Worm (Caenorhabditis elegans) whole organism, L1 larva: ENCODE data around the gene K09F6.11.

Source experiments
- C16A3.4 ChIP-seq: fragments of 150-350 bp; optimal IDR thresholded peaks from 2 replicates; lab custom pipeline; 2014; ENCODE audit warnings: missing biosample characterization, missing genetic modification characterization
- F16B12.6 ChIP-seq: fragments of 150-350 bp; optimal IDR thresholded peaks from 2 replicates; lab custom pipeline; 2014; ENCODE audit warnings: missing biosample characterization, missing genetic modification characterization
- aly-2 ChIP-seq: fragments of 150-350 bp; optimal IDR thresholded peaks from 2 replicates; lab custom pipeline; 2014; ENCODE audit warnings: missing biosample characterization, missing genetic modification characterization
- dpl-1 ChIP-seq, 3 experiments: fragments of 150-350 bp in 2 of 3; sonication (generic microtip) in 1 of 3; optimal IDR thresholded peaks; 2 replicates each; lab custom pipeline; 2014 to 2017; ENCODE audit warnings: missing biosample characterization in 3 of 3, missing genetic modification characterization in 3 of 3, missing genetic modification reagents in 3 of 3
- dsc-1 ChIP-seq: sonication (generic microtip); optimal IDR thresholded peaks from 2 replicates; lab custom pipeline; 2016; ENCODE audit warnings: mild to moderate bottlenecking, missing genetic modification characterization, missing compliant biosample characterization
- efl-1 ChIP-seq, 4 experiments: fragments of 150-350 bp; optimal IDR thresholded peaks in 3 of 4; peaks in 1 of 4; 1 replicate in 1 of 4; 2 replicates in 3 of 4; lab custom pipeline; 2014; ENCODE audit warnings: missing biosample characterization in 2 of 4, missing genetic modification characterization in 2 of 4, missing genetic modification reagents in 2 of 4
- efl-3 ChIP-seq: fragments of 200-800 bp; sonication (Bioruptor generic); optimal IDR thresholded peaks from 2 replicates; lab custom pipeline; 2018; ENCODE audit warnings: mild to moderate bottlenecking, missing genetic modification characterization, missing compliant biosample characterization
- elt-2 ChIP-seq: sonication (generic microtip); optimal IDR thresholded peaks from 2 replicates; lab custom pipeline; 2016; ENCODE audit warnings: missing genetic modification characterization, mild to moderate bottlenecking, inconsistent platforms, missing compliant biosample characterization, missing genetic modification reagents
- ets-5 ChIP-seq: fragments of 200-800 bp; sonication (Bioruptor generic); IDR thresholded peaks from 2 replicates; pipeline ENCODE4 v1.3.6; 2022; ENCODE audit warnings: missing genetic modification characterization, missing compliant biosample characterization
- fkh-10 ChIP-seq: sonication (generic microtip); optimal IDR thresholded peaks from 2 replicates; lab custom pipeline; 2017; ENCODE audit warnings: missing biosample characterization, missing genetic modification reagents, missing genetic modification characterization
- grh-1 ChIP-seq: fragments of 200-800 bp; sonication (Bioruptor generic); IDR thresholded peaks from 2 replicates; pipeline ENCODE4 v1.3.6; 2022; ENCODE audit warnings: missing genetic modification reagents, missing genetic modification characterization, missing compliant biosample characterization
- hlh-17 ChIP-seq: fragments of 200-800 bp; sonication (Bioruptor generic); optimal IDR thresholded peaks from 2 replicates; lab custom pipeline; 2018; ENCODE audit warnings: missing genetic modification characterization, mild to moderate bottlenecking, missing compliant biosample characterization, moderate library complexity, borderline replicate concordance
- lin-14 ChIP-seq: fragments of 200-800 bp; sonication (Bioruptor generic); optimal IDR thresholded peaks from 2 replicates; lab custom pipeline; 2018; ENCODE audit warnings: mild to moderate bottlenecking, missing genetic modification characterization, moderate library complexity, missing compliant biosample characterization
- mab-9 ChIP-seq: fragments of 200-800 bp; sonication (Bioruptor generic); IDR thresholded peaks from 2 replicates; pipeline ENCODE4 v1.3.6; 2022; ENCODE audit warnings: missing genetic modification reagents, missing genetic modification characterization, missing compliant biosample characterization
- mdl-1 ChIP-seq, 2 experiments: fragments of 150-350 bp; optimal IDR thresholded peaks; 2 replicates each; lab custom pipeline; 2014 to 2017; ENCODE audit warnings: missing biosample characterization in 2 of 2, missing genetic modification characterization in 2 of 2, inconsistent platforms in 1 of 2
- nhr-77 ChIP-seq: fragments of 150-350 bp; optimal IDR thresholded peaks from 2 replicates; lab custom pipeline; 2014; ENCODE audit warnings: missing biosample characterization, missing genetic modification characterization
- nhr-84 ChIP-seq: sonication (generic microtip); optimal IDR thresholded peaks from 2 replicates; lab custom pipeline; 2017; ENCODE audit warnings: missing biosample characterization, missing genetic modification characterization
- pag-3 ChIP-seq: sonication (generic microtip); optimal IDR thresholded peaks from 2 replicates; lab custom pipeline; 2017; ENCODE audit warnings: missing genetic modification characterization, mild to moderate bottlenecking, missing compliant biosample characterization, antibody characterized with exemption, borderline replicate concordance; ENCODE audit not compliant: insufficient read depth
- rnt-1 ChIP-seq: sonication (generic microtip); optimal IDR thresholded peaks from 2 replicates; lab custom pipeline; 2016; ENCODE audit warnings: mild to moderate bottlenecking, missing genetic modification characterization, moderate library complexity, missing compliant biosample characterization
- snu-23 ChIP-seq: sonication (generic microtip); optimal IDR thresholded peaks from 2 replicates; lab custom pipeline; 2016; ENCODE audit warnings: missing genetic modification characterization, missing compliant biosample characterization
- sptf-1 ChIP-seq: fragments of 150-350 bp; optimal IDR thresholded peaks from 2 replicates; lab custom pipeline; 2014; ENCODE audit warnings: missing biosample characterization, missing genetic modification characterization
- sup-37 ChIP-seq: fragments of 200-800 bp; sonication (Bioruptor generic); optimal IDR thresholded peaks from 2 replicates; lab custom pipeline; 2018; ENCODE audit warnings: mild to moderate bottlenecking, missing genetic modification characterization, missing compliant biosample characterization
- tbx-2 ChIP-seq: sonication (generic microtip); optimal IDR thresholded peaks from 2 replicates; lab custom pipeline; 2016; ENCODE audit warnings: missing genetic modification characterization, missing compliant biosample characterization
- unc-130 ChIP-seq: fragments of 150-350 bp; optimal IDR thresholded peaks from 2 replicates; lab custom pipeline; 2017; ENCODE audit warnings: missing biosample characterization, missing genetic modification characterization, inconsistent platforms
- unc-98 ChIP-seq: fragments of 200-800 bp; sonication (Bioruptor generic); IDR thresholded peaks from 2 replicates; pipeline ENCODE4 v1.3.6; 2022; ENCODE audit warnings: missing genetic modification characterization, missing compliant biosample characterization
- xbp-1 ChIP-seq: sonication (generic microtip); optimal IDR thresholded peaks from 2 replicates; lab custom pipeline; 2016; ENCODE audit warnings: missing genetic modification characterization, missing compliant biosample characterization
- zag-1 ChIP-seq: fragments of 150-350 bp; optimal IDR thresholded peaks from 2 replicates; lab custom pipeline; 2014; ENCODE audit warnings: missing biosample characterization, missing genetic modification characterization
- zip-4 ChIP-seq: fragments of 200-800 bp; sonication (Bioruptor generic); optimal IDR thresholded peaks from 2 replicates; lab custom pipeline; 2018; ENCODE audit warnings: mild to moderate bottlenecking, missing genetic modification characterization, moderate library complexity, missing compliant biosample characterization
- ztf-11 ChIP-seq, 2 experiments: sonication (generic microtip); optimal IDR thresholded peaks; 2 replicates each; lab custom pipeline; 2016 to 2017; ENCODE audit warnings: missing genetic modification characterization in 2 of 2, missing biosample characterization in 1 of 2, missing compliant biosample characterization in 1 of 2

The K09F6.11 gene

DNA sequence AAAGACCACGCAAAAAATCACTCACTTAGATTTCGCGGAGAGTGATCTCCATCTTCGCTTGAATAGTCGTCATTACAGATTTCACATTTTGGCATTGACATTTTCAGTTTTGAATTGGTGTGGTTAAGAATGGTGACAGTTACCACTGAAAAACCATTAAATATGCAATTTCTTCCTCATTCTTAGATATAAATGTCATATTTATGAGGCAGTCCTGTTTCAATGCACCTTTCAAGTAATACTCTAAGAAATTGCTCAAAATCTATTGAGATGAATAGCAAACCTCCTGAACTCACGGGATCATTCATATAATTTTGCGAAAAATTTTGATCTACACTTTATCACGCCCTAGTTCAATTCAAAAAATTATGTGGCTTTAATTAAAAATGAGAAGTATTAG is 12.1 kb downstream of the K09F6.11 start, which contains the start of gene K09F6.7:
K09F6.7 (minus strand) TSS at position 101 of the 400 bp plus-strand sequence.
- TF ChIP-seq tbx-2 (no peak), hlh-17 (no peak), sptf-1 (tag; lab: Kevin White, UChicago) (no peak)

DNA sequence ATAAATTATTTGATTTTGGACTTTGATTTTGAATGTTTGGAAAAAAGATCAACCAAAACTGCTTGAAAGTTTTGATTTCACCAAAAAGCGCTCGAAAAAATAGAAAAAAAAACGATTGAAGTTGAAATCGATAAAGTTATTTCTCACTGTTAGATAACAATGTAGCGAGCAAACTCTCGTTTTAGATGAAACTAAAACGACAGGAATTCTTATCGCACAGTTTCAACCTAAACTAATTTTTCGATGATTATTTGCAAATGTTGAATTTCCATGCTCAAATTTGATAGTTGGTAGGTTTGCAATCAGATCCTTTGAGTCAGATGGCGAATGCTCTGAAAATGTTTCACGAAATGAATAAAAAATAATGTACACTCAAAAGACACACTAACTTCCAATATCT is 12.6 kb downstream of the K09F6.11 start:
- TF ChIP-seq elt-2 (tag; lab: Kevin White, UChicago) (peak; percentile 5), nhr-77 (tag; lab: Kevin White, UChicago) (no peak)

DNA sequence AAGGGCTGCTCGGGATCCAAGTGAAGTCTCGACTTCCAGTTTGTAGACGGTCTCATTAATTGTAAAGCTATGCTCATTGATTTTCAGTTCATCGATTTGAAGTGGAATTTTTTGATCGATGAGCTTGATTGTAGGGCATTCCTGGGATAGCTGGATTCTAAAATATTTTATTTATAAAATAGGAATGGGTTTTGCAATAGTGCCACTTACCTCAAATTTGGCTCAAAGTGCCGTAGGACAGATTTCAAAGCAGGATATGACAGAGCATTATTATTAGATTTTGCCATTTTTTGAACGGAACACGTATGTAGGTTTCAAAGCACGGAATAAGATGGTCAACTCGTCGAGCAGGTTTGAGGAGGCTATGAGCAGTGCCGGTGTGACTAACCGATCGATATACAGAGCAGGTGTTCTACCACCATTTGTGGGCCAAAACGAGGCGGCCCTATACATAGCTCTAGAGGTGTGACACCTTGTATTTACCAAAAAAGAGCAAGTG is 15.9 kb downstream of the K09F6.11 start, which contains the start of gene fbxc-25:
fbxc-25 (minus strand) TSS at position 449 of the 499 bp plus-strand sequence.
- TF ChIP-seq sup-37 (no peak), zag-1 (tag; lab: Kevin White, UChicago) (no peak), lin-14 (no peak), dpl-1 (GFP tag; optimal IDR thresholded peaks at IDR 0.05; lab: Kevin White, UChicago) (no peak)

DNA sequence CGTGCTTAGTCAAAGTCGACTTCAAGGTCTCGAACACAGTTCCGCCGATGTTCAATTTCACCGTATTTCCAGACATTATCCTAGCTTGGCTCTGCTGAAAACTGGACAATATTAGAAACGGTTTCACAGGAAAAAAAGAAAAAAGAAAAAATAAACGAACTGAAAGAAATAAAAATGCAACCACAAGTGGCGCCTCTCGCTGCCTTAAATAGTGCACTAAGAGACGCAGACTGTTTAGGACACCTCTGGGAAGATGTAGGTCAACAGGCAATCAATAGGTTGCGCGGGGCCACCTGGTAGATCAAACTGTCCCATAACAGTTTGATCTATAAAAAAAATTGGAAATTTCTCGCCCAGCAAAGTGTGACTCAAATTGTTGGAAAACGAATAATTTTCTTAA is 18.8 kb downstream of the K09F6.11 start, which contains the start of gene B0281.4:
B0281.4 (minus strand) TSS at position 101 of the 400 bp plus-strand sequence.
- TF ChIP-seq dpl-1 (GFP tag; optimal IDR thresholded peaks at IDR 0.05; lab: Kevin White, UChicago) (no peak), pag-3 (tag; lab: Kevin White, UChicago) (no peak), C16A3.4 (tag; lab: Kevin White, UChicago) (no peak), ztf-11 (tag; optimal IDR thresholded peaks at IDR 0.05; lab: Kevin White, UChicago) (no peak), grh-1 (GFP tag; lab: Robert Waterston, UW) (no peak)

DNA sequence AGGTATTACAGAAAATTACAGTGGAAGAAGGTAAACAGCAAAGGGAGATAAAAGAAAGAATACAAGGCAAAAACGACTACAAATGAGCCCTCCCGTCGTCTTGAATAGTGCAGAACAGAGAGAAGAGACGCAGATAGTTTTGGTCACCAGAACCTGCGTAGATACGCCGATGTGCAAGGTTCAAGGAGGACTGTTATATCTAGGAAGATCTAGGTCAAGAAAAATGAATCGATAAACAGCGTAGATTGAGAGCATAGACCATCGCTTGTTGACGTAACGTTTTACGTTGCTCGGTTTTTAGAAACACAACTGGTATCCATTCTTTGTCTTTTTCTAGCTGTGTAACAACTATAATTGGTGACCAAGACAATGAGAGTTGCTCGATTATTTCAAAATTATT is 20.9 kb downstream of the K09F6.11 start, which contains the start of gene B0281.5:
B0281.5 (minus strand) TSS at position 101 of the 400 bp plus-strand sequence.
- no peak for TF ChIP-seq nhr-77 (tag; lab: Kevin White, UChicago)
- no peak for TF ChIP-seq F16B12.6 (tag; lab: Kevin White, UChicago)
- TF ChIP-seq grh-1 (GFP tag; lab: Robert Waterston, UW), result no peak
- no peak for TF ChIP-seq mab-9 (GFP tag; lab: Robert Waterston, UW)
- TF ChIP-seq aly-2 (tag; lab: Kevin White, UChicago), result no peak
- no peak for TF ChIP-seq nhr-84 (tag; lab: Kevin White, UChicago)
- TF ChIP-seq mdl-1 (tag; optimal IDR thresholded peaks at IDR 0.05; lab: Kevin White, UChicago), result no peak
- TF ChIP-seq ets-5 (GFP tag; lab: Robert Waterston, UW), result no peak
- no peak for TF ChIP-seq xbp-1 (tag; lab: Kevin White, UChicago)
- TF ChIP-seq snu-23 (GFP tag; lab: Kevin White, UChicago), result no peak

DNA sequence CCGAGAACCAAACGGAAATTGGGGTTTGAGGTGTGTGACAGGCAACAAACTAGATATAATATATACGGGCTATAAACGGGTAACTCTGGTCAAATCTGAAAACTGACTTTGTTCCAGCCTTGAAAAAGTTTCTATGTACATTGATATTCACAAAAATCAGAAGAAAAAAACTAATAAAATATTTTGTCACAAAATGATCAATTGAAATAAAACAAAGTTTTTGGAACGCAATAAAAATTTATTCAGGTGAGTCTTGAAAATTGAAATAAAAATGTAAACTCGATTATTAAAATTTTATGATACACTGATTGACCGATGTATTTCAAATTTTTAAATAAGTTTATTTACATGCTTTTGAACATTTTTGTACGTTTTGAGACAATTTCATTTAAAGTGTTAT is 22.4 kb downstream of the K09F6.11 start, which contains the start of gene B0281.6:
B0281.6 (minus strand) TSS at position 101 of the 400 bp plus-strand sequence.
- TF ChIP-seq F16B12.6 (tag; lab: Kevin White, UChicago) (no peak), efl-1 (optimal IDR thresholded peaks at IDR 0.05; lab: Kevin White, UChicago) (no peak), efl-1 (GFP tag; optimal IDR thresholded peaks at IDR 0.05 in 1 of 2; lab: Kevin White, UChicago) (peak in 1 of 2 experiments; percentile 22)

DNA sequence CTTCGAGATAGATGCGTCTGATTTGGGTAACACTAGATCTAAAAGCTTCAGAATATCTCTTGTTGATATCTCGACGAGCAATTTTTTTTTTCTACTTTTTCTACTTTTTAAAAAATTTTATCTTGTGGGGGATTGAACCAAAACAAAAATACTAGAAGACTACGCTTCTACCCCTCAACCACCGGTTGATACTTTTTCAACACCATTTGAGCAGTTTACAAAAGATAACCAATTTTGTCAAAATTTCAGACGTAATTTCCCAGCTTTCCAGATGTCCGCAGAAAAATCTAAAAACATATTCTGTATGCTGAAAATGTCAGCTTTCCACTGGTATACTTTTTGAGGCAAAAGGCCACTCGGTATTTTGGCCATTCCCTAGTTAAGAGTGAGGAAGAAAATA is 24.6 kb downstream of the K09F6.11 start:
- no peak for TF ChIP-seq efl-3 (GFP tag; lab: Kevin White, UChicago)

DNA sequence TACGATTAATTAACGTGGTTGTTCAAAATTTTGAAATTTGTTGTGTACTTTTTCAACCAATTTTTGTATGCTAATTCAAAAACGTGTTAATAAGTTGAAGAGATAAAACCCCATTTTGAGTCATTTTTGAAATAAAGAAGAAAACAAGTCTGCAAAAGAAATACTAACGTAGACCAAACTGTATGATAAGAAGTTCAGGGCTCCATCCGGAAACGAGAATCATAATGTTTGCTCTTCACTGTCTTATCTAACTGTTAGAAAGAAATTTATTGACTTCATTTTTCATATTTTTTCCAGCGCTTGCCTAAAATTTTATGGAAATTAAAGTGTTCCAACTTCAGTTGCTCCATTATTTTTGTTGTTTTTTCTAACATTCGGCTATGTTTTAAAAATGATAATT is 25.6 kb downstream of the K09F6.11 start:
- TF ChIP-seq ztf-11 (tag; optimal IDR thresholded peaks at IDR 0.05; lab: Kevin White, UChicago), result no peak
- TF ChIP-seq unc-98 (GFP tag; lab: Robert Waterston, UW), result no peak
- TF ChIP-seq zip-4, result no peak
- TF ChIP-seq elt-2 (tag; lab: Kevin White, UChicago), result peak; percentile 58
- TF ChIP-seq unc-130, result no peak
- TF ChIP-seq efl-3 (GFP tag; lab: Kevin White, UChicago), result no peak
- TF ChIP-seq efl-1 (optimal IDR thresholded peaks at IDR 0.05; lab: Kevin White, UChicago), result no peak
- peak in 1 of 2 experiments; percentile 85 for TF ChIP-seq efl-1 (GFP tag; optimal IDR thresholded peaks at IDR 0.05 in 1 of 2; lab: Kevin White, UChicago)
- TF ChIP-seq rnt-1 (tag; lab: Kevin White, UChicago), result no peak
- no peak for TF ChIP-seq dpl-1 (GFP tag; optimal IDR thresholded peaks at IDR 0.05; lab: Kevin White, UChicago)
- no peak for TF ChIP-seq dsc-1 (tag; lab: Kevin White, UChicago)
- no peak for TF ChIP-seq fkh-10 (GFP tag; lab: Kevin White, UChicago)
